Worm (Caenorhabditis elegans) whole organism, early embryonic: ENCODE measurements around the gene melo-1.

ENCODE experiments used
- B0310.2 ChIP-seq: sonication (generic microtip); optimal IDR thresholded peaks from 2 replicates; lab custom pipeline; 2016; ENCODE audit warnings: mild to moderate bottlenecking, missing genetic modification characterization, missing compliant biosample characterization
- F13C5.2 ChIP-seq: sonication (generic microtip); optimal IDR thresholded peaks from 2 replicates; lab custom pipeline; 2017; ENCODE audit warnings: mild to moderate bottlenecking, missing genetic modification characterization, inconsistent platforms, missing compliant biosample characterization
- aly-1 ChIP-seq: sonication (generic microtip); optimal IDR thresholded peaks from 2 replicates; lab custom pipeline; 2016; ENCODE audit warnings: missing genetic modification characterization, missing compliant biosample characterization
- ama-1 ChIP-seq: fragments of 150-350 bp; optimal IDR thresholded peaks from 2 replicates; lab custom pipeline; 2014
- ceh-13 ChIP-seq: fragments of 200-800 bp; sonication (Bioruptor generic); optimal IDR thresholded peaks from 2 replicates; lab custom pipeline; 2018; ENCODE audit warnings: mild to moderate bottlenecking, missing genetic modification characterization, missing compliant biosample characterization
- ceh-36 ChIP-seq: sonication (generic microtip); optimal IDR thresholded peaks from 2 replicates; lab custom pipeline; 2016; ENCODE audit warnings: missing genetic modification characterization, inconsistent platforms, missing compliant biosample characterization
- ets-7 ChIP-seq: sonication (generic microtip); optimal IDR thresholded peaks from 2 replicates; lab custom pipeline; 2016; ENCODE audit warnings: missing genotype, missing genetic modification characterization, missing compliant biosample characterization
- flt-1 ChIP-seq: fragments of 200-800 bp; sonication (Bioruptor generic); IDR thresholded peaks from 2 replicates; pipeline ENCODE4 v1.3.6; 2022; ENCODE audit warnings: missing genetic modification characterization, missing compliant biosample characterization
- hmbx-1 ChIP-seq: sonication (generic microtip); optimal IDR thresholded peaks from 2 replicates; lab custom pipeline; 2016; ENCODE audit warnings: mild to moderate bottlenecking, missing genetic modification characterization, missing compliant biosample characterization
- hmg-4 ChIP-seq: fragments of 200-800 bp; sonication (Bioruptor generic); optimal IDR thresholded peaks from 2 replicates; lab custom pipeline; 2018; ENCODE audit warnings: mild to moderate bottlenecking, missing genetic modification characterization, missing compliant biosample characterization
- hnd-1 ChIP-seq: sonication (generic microtip); optimal IDR thresholded peaks from 2 replicates; lab custom pipeline; 2016; ENCODE audit warnings: missing genetic modification characterization, missing compliant biosample characterization
- pes-1 ChIP-seq: fragments of 200-800 bp; sonication (Bioruptor generic); IDR thresholded peaks from 2 replicates; pipeline ENCODE4 v1.3.6; 2022; ENCODE audit warnings: missing genetic modification reagents, missing genetic modification characterization, missing compliant biosample characterization
- scrt-1 ChIP-seq: fragments of 200-800 bp; sonication (Bioruptor generic); IDR thresholded peaks from 2 replicates; pipeline ENCODE4 v1.3.6; 2022; ENCODE audit warnings: missing genetic modification characterization, missing compliant biosample characterization
- sea-1 ChIP-seq: fragments of 200-800 bp; sonication (Bioruptor generic); conservative IDR thresholded peaks from 2 replicates; pipeline ENCODE4 v1.3.6; 2022; ENCODE audit warnings: missing genetic modification characterization, missing compliant biosample characterization
- tbx-11 ChIP-seq: fragments of 200-800 bp; sonication (Bioruptor generic); IDR thresholded peaks from 2 replicates; pipeline ENCODE4 v1.3.6; 2022; ENCODE audit warnings: missing genetic modification characterization, missing compliant biosample characterization
- tbx-37 ChIP-seq: fragments of 200-800 bp; sonication (Bioruptor generic); conservative IDR thresholded peaks from 2 replicates; pipeline ENCODE4 v1.3.6; 2022; ENCODE audit warnings: missing genetic modification reagents, missing genetic modification characterization, missing compliant biosample characterization
- tra-4 ChIP-seq: sonication (generic microtip); optimal IDR thresholded peaks from 2 replicates; lab custom pipeline; 2017; ENCODE audit warnings: missing genetic modification characterization, missing compliant biosample characterization

The melo-1 gene

DNA sequence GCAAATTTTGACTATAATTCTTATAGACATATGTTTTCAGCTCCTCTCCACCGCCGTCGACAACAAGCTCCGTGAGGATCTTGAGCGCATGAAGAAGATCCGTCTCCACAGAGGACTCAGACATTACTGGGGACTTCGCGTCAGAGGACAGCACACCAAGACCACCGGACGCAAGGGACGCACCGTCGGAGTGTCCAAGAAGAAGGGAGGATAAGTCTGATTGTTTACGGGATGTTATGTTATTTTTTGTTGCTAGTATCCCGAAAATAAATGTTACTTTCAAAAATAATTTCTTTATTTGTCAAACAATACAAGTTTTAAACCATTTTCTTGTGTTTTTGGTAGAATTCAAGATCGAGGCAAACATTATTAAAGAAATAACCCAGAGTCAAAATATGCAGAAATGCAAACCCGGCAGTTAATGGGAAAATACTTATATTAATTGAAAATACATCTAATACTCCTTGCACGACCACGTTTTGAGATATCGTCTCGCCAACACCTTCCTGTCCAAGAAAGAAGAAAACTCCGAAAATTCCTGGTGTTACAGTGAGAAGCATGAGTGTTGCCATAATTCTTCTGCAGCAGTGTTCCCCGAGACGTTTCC lies 39.4 kb downstream of the melo-1 start:
- TF ChIP-seq hmbx-1 (tag; lab: Kevin White, UChicago) (no peak), ceh-13 (GFP tag; lab: Kevin White, UChicago) (no peak), ets-7 (tag; lab: Kevin White, UChicago) (no peak), B0310.2 (tag; lab: Kevin White, UChicago) (no peak), flt-1 (no peak), sea-1 (GFP tag; lab: Robert Waterston, UW) (no peak), F13C5.2 (no peak), scrt-1 (GFP tag; lab: Robert Waterston, UW) (no peak), tra-4 (tag; lab: Kevin White, UChicago) (no peak), hnd-1 (tag; lab: Kevin White, UChicago) (no peak), pes-1 (GFP tag; lab: Robert Waterston, UW) (no peak)

DNA sequence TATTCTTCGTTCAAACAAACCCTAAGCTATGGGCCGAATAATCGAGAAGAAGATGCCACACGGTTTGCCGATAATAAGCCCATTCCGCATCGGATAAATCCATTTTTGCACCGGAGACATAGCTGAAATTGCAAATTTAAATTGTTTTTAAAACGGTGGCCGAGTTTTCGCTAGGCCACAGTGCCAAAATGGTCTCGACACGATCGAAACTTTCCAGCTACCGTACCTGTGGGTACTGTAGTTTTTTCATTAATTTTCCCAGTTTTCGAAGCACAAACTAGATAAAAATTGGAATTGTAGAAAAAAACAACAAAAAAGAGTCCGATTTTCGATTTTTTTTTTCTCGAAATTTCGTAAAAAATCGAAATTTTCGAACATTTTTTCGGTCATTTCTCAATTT lies 41.4 kb downstream of the melo-1 start:
- TF ChIP-seq B0310.2 (tag; lab: Kevin White, UChicago) (no peak), tbx-37 (no peak), sea-1 (GFP tag; lab: Robert Waterston, UW) (no peak), flt-1 (no peak), tra-4 (tag; lab: Kevin White, UChicago) (no peak), hmbx-1 (tag; lab: Kevin White, UChicago) (no peak), ets-7 (tag; lab: Kevin White, UChicago) (no peak), hmg-4 (no peak), pes-1 (GFP tag; lab: Robert Waterston, UW) (no peak), ceh-36 (tag; lab: Kevin White, UChicago) (no peak), ama-1 (lab: Kevin White, UChicago) (no peak), tbx-11 (no peak), F13C5.2 (no peak), hnd-1 (tag; lab: Kevin White, UChicago) (no peak), scrt-1 (GFP tag; lab: Robert Waterston, UW) (no peak), ceh-13 (GFP tag; lab: Kevin White, UChicago) (no peak), aly-1 (tag; lab: Kevin White, UChicago) (no peak)

DNA sequence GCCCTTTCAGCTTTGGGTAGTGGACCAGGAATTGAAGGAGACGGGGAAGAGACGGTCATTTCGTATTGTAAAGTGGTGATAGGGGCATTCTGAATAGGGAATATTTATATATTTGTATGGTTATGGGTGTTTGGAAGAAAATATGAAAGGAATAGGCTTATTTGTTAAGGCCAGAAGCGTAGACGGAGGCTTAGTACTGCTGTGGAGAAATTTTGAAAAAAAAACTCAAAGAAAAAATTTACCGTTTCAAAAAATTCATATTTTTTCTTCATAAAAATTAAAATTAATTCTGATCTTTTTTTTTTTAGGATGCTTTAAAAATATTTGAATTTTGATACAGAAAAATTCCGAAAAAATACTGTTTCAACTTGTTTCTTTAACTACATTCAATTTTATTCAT lies 42.2 kb downstream of the melo-1 start, which contains the start of gene hhat-2:
hhat-2 (minus strand) TSS at position 101 of the 400 bp plus-strand sequence.
- no peak for TF ChIP-seq ceh-13 (GFP tag; lab: Kevin White, UChicago)
- TF ChIP-seq pes-1 (GFP tag; lab: Robert Waterston, UW): no peak
- TF ChIP-seq tra-4 (tag; lab: Kevin White, UChicago): no peak
- TF ChIP-seq scrt-1 (GFP tag; lab: Robert Waterston, UW): no peak
- no peak for TF ChIP-seq sea-1 (GFP tag; lab: Robert Waterston, UW)
- TF ChIP-seq flt-1: no peak
- TF ChIP-seq ets-7 (tag; lab: Kevin White, UChicago): no peak
- TF ChIP-seq ceh-36 (tag; lab: Kevin White, UChicago): no peak
- TF ChIP-seq tbx-11: no peak

- TF ChIP-seq sea-1 (GFP tag; lab: Robert Waterston, UW): no peak
- no peak for TF ChIP-seq tbx-37
- TF ChIP-seq ceh-13 (GFP tag; lab: Kevin White, UChicago): no peak
These were observed 46.7 kb downstream of the melo-1 start for ce11 chrIV:14833537-14833936.

- TF ChIP-seq hnd-1 (tag; lab: Kevin White, UChicago) (no peak), flt-1 (no peak), ets-7 (tag; lab: Kevin White, UChicago) (no peak), B0310.2 (tag; lab: Kevin White, UChicago) (no peak), hmbx-1 (tag; lab: Kevin White, UChicago) (no peak), tra-4 (tag; lab: Kevin White, UChicago) (no peak)
These were observed 50.1 kb downstream of the melo-1 start, which contains the start of gene Y57G11C.22 for ce11 chrIV:14836885-14837284. TSS of gene Y57G11C.22 (plus strand) at chrIV:14837211.

ce11 chrIV:14838095-14838494 lies 51.3 kb downstream of the melo-1 start:
- TF ChIP-seq F13C5.2 (peak; percentile 71), sea-1 (GFP tag; lab: Robert Waterston, UW) (no peak; the same call in 1 of the 2 replicates), ets-7 (tag; lab: Kevin White, UChicago) (peak; percentile 42), tbx-11 (peak; percentile 88), flt-1 (peak; percentile 80), aly-1 (tag; lab: Kevin White, UChicago) (peak; percentile 69), hmg-4 (no peak), ama-1 (lab: Kevin White, UChicago) (no peak), scrt-1 (GFP tag; lab: Robert Waterston, UW) (no peak; the same call in 1 of the 2 replicates), tra-4 (tag; lab: Kevin White, UChicago) (peak; percentile 23), B0310.2 (tag; lab: Kevin White, UChicago) (peak; percentile 30), ceh-13 (GFP tag; lab: Kevin White, UChicago) (peak; percentile 56), pes-1 (GFP tag; lab: Robert Waterston, UW) (peak; percentile 86), ceh-36 (tag; lab: Kevin White, UChicago) (peak; percentile 62), hmbx-1 (tag; lab: Kevin White, UChicago) (peak; percentile 25), hnd-1 (tag; lab: Kevin White, UChicago) (peak; percentile 64), tbx-37 (peak; percentile 73)
